Fruit fly (Drosophila melanogaster): ENCODE measurements around the gene osk.

DNA sequence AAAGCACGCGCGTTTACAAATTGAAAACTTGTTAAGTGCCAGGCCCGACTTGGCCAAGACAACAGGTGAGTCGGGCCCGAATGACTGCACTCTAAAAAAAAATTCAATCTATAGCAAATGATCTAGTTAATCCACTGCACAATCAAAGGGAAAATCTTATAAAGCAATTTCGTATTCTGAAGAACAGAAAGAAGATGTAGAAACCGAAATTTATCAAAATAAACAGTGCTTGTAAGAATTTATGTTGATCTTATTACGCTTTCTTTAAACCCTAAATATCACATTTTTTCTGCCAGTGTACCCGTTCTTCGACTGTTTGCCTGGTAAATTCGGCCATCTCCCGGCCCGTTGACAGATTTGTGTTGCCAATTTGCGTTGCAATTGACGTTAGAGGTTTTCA lies 38.2 kb upstream of the osk start:
- TF ChIP-seq CG14711 (tag; optimal IDR thresholded peaks at IDR 0.05) (no peak), Clk (GFP tag; optimal IDR thresholded peaks at IDR 0.05) (no peak), CG7101 (tag; optimal IDR thresholded peaks at IDR 0.05) (no peak)
